Worm (Caenorhabditis elegans): Measurements from ENCODE around the gene C56E10.3.

DNA sequence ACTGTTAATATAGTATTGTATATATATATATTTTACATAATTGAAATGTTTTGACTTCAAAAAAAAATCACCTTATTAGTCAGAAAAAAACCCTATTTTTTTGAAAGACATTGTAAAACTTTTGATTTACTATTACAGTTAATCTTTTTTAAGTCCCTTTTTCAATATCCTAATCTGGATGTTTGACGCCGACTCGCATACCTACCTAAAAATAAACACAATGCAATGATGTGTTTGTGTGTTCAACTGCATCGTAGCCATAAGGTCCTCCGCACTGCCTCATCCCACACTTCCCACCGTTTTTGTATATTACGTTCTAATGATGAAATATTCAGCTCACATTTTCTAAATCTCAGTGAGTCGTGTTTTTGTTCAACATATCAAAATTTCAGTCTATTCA, 47.9 kb downstream of the C56E10.3 start, which contains the start of gene F38B6.3:
- no peak for TF ChIP-seq T23F11.4 (GFP tag; optimal IDR thresholded peaks at IDR 0.05)
- no peak for TF ChIP-seq pqm-1 (tag; optimal IDR thresholded peaks at IDR 0.05)
- no peak for TF ChIP-seq ets-4 (tag; optimal IDR thresholded peaks at IDR 0.05)
- TF ChIP-seq mec-3 (tag; optimal IDR thresholded peaks at IDR 0.05; ENCODE audit: borderline replicate concordance): no peak
- no peak for TF ChIP-seq fkh-10 (GFP tag; optimal IDR thresholded peaks at IDR 0.05)
- no peak for TF ChIP-seq tbx-2 (tag; optimal IDR thresholded peaks at IDR 0.05)
- TF ChIP-seq eyg-1 (tag; optimal IDR thresholded peaks at IDR 0.05): no peak
- TF ChIP-seq pag-3 (tag; optimal IDR thresholded peaks at IDR 0.05; ENCODE audit: borderline replicate concordance): no peak
- TF ChIP-seq hlh-8 (tag; optimal IDR thresholded peaks at IDR 0.05): no peak
- no peak for TF ChIP-seq odd-2 (tag; optimal IDR thresholded peaks at IDR 0.05)
- TF ChIP-seq pha-4 (tag; optimal IDR thresholded peaks at IDR 0.05): no peak
- TF ChIP-seq ama-1 (optimal IDR thresholded peaks at IDR 0.05): no peak
- TF ChIP-seq pat-9 (tag; optimal IDR thresholded peaks at IDR 0.05): no peak

All from whole organism, late embryonic.